Fruit fly (Drosophila melanogaster) whole organism, embryonic: ENCODE data around the gene CG42748.

Experiments used
- CG1024 ChIP-seq: fragments of 200-800 bp; sonication (Bioruptor generic); IDR thresholded peaks from 2 replicates; pipeline ENCODE4 v1.3.6; 2022; ENCODE audit warnings: missing biosample characterization, missing genetic modification characterization
- CG10366 ChIP-seq: fragments of 200-800 bp; sonication (Bioruptor generic); IDR thresholded peaks from 2 replicates; pipeline ENCODE4 v1.3.6; 2022; ENCODE audit warnings: missing biosample characterization, missing genetic modification characterization
- CG10654 ChIP-seq: fragments of 200-800 bp; sonication (Bioruptor generic); optimal IDR thresholded peaks from 2 replicates; lab custom pipeline; 2016; ENCODE audit warnings: missing biosample characterization, missing genetic modification characterization
- CG11093 ChIP-seq: fragments of 200-800 bp; sonication (Bioruptor generic); IDR thresholded peaks from 3 replicates; pipeline ENCODE4 v1.3.6; 2022; ENCODE audit warnings: missing biosample characterization, missing genetic modification characterization
- CG11504 ChIP-seq: fragments of 200-800 bp; sonication (Bioruptor generic); optimal IDR thresholded peaks from 3 replicates; lab custom pipeline; 2019; ENCODE audit warnings: missing biosample characterization, mild to moderate bottlenecking, missing genetic modification characterization, moderate library complexity
- CG12236 ChIP-seq: fragments of 200-800 bp; sonication (Bioruptor generic); optimal IDR thresholded peaks from 2 replicates; lab custom pipeline; 2016; ENCODE audit warnings: missing biosample characterization, missing genetic modification characterization
- CG1529 ChIP-seq: fragments of 200-800 bp; sonication (Bioruptor generic); optimal IDR thresholded peaks from 3 replicates; lab custom pipeline; 2018; ENCODE audit warnings: missing biosample characterization, missing genetic modification characterization
- CG15479 ChIP-seq: fragments of 200-800 bp; sonication (Bioruptor generic); optimal IDR thresholded peaks from 3 replicates; lab custom pipeline; 2019; ENCODE audit warnings: missing biosample characterization, mild to moderate bottlenecking, missing genetic modification characterization, moderate library complexity
- CG15514 ChIP-seq: fragments of 200-800 bp; sonication (Bioruptor generic); optimal IDR thresholded peaks from 3 replicates; lab custom pipeline; 2017; ENCODE audit warnings: missing biosample characterization, missing genetic modification characterization, mild to moderate bottlenecking, moderate library complexity, missing genetic modification reagents
- CG1602 ChIP-seq: fragments of 200-800 bp; sonication (Bioruptor generic); optimal IDR thresholded peaks from 3 replicates; lab custom pipeline; 2016; ENCODE audit warnings: missing biosample characterization, missing genetic modification characterization
- CG16779 ChIP-seq: fragments of 200-800 bp; sonication (Bioruptor generic); IDR thresholded peaks from 2 replicates; pipeline ENCODE4 v1.3.6; 2022; ENCODE audit warnings: missing biosample characterization, missing genetic modification characterization
- CG17802 ChIP-seq: fragments of 200-800 bp; sonication (Bioruptor generic); optimal IDR thresholded peaks from 2 replicates; lab custom pipeline; 2018; ENCODE audit warnings: missing biosample characterization, mild to moderate bottlenecking, missing genetic modification characterization, moderate library complexity
- CG18011 ChIP-seq: fragments of 200-800 bp; sonication (Bioruptor generic); optimal IDR thresholded peaks from 2 replicates; lab custom pipeline; 2017; ENCODE audit warnings: missing biosample characterization, missing genetic modification characterization, mild to moderate bottlenecking, moderate library complexity, missing genotype
- CG18619 ChIP-seq: fragments of 200-800 bp; sonication (Bioruptor generic); optimal IDR thresholded peaks from 3 replicates; lab custom pipeline; 2017; ENCODE audit warnings: missing biosample characterization, mild to moderate bottlenecking, missing genetic modification characterization
- CG30020 ChIP-seq: fragments of 200-800 bp; optimal IDR thresholded peaks from 2 replicates; lab custom pipeline; 2019; ENCODE audit warnings: missing biosample characterization, mild to moderate bottlenecking, missing genetic modification characterization, moderate library complexity
- CG3995 ChIP-seq: fragments of 200-800 bp; sonication (Bioruptor generic); optimal IDR thresholded peaks from 3 replicates; lab custom pipeline; 2016; ENCODE audit warnings: missing biosample characterization, missing genetic modification characterization
- CG42726 ChIP-seq: fragments of 200-800 bp; sonication (Bioruptor generic); IDR thresholded peaks from 2 replicates; pipeline ENCODE4 v1.3.6; 2022; ENCODE audit warnings: missing biosample characterization, missing genetic modification characterization; ENCODE audit not compliant: partially characterized antibody
- CG4617 ChIP-seq: fragments of 200-800 bp; sonication (Bioruptor generic); optimal IDR thresholded peaks from 3 replicates; lab custom pipeline; 2016; ENCODE audit warnings: missing biosample characterization, missing genetic modification characterization, borderline replicate concordance
- CG6683 ChIP-seq: fragments of 200-800 bp; sonication (Bioruptor generic); optimal IDR thresholded peaks from 2 replicates; lab custom pipeline; 2017; ENCODE audit warnings: missing biosample characterization, mild to moderate bottlenecking, missing genetic modification characterization, missing genetic modification reagents
- CG7745 ChIP-seq: fragments of 200-800 bp; sonication (Bioruptor generic); optimal IDR thresholded peaks from 2 replicates; lab custom pipeline; 2018; ENCODE audit warnings: missing biosample characterization, mild to moderate bottlenecking, missing genetic modification characterization, moderate library complexity
- CG8478 ChIP-seq: fragments of >200 bp; optimal IDR thresholded peaks from 2 replicates; lab custom pipeline; 2018
- CG9437 ChIP-seq: fragments of 200-800 bp; sonication (Bioruptor generic); optimal IDR thresholded peaks from 2 replicates; lab custom pipeline; 2018; ENCODE audit warnings: missing biosample characterization, mild to moderate bottlenecking, missing genetic modification characterization
- D ChIP-seq, 2 experiments: fragments of 200-800 bp in 1 of 2; fragments of >200 bp in 1 of 2; sonication (Bioruptor generic) in 1 of 2; optimal IDR thresholded peaks; 2 replicates in 1 of 2; 3 replicates in 1 of 2; lab custom pipeline; 2017; ENCODE audit warnings: mild to moderate bottlenecking in 1 of 2, missing biosample characterization in 1 of 2, missing genetic modification characterization in 1 of 2, missing genetic modification reagents in 1 of 2
- Hmx ChIP-seq: fragments of 200-800 bp; sonication (Bioruptor generic); optimal IDR thresholded peaks from 2 replicates; lab custom pipeline; 2016; ENCODE audit warnings: missing biosample characterization, missing genetic modification characterization
- MTF-1 ChIP-seq: fragments of 200-800 bp; sonication (Bioruptor generic); optimal IDR thresholded peaks from 2 replicates; lab custom pipeline; 2018; ENCODE audit warnings: missing biosample characterization, mild to moderate bottlenecking, missing genetic modification characterization, borderline replicate concordance
- Opbp ChIP-seq: fragments of 200-800 bp; sonication (Bioruptor generic); IDR thresholded peaks from 3 replicates; pipeline ENCODE4 v1.3.6; 2022; ENCODE audit warnings: missing biosample characterization, missing genetic modification characterization; ENCODE audit not compliant: partially characterized antibody
- Poxn ChIP-seq: fragments of 200-800 bp; sonication (Bioruptor generic); IDR thresholded peaks from 2 replicates; pipeline ENCODE4 v1.3.6; 2022; ENCODE audit warnings: missing biosample characterization, missing genetic modification characterization
- Scr ChIP-seq: fragments of 200-800 bp; sonication (Bioruptor generic); IDR thresholded peaks from 2 replicates; pipeline ENCODE4 v1.3.6; 2022; ENCODE audit warnings: missing biosample characterization, missing genetic modification characterization; ENCODE audit not compliant: partially characterized antibody
- Vsx1 ChIP-seq: fragments of 200-800 bp; sonication (Bioruptor generic); optimal IDR thresholded peaks from 2 replicates; lab custom pipeline; 2017; ENCODE audit warnings: missing biosample characterization, mild to moderate bottlenecking, missing genetic modification characterization, missing genetic modification reagents
- ato ChIP-seq: fragments of 200-800 bp; sonication (Bioruptor generic); IDR thresholded peaks from 2 replicates; pipeline ENCODE4 v1.3.6; 2022; ENCODE audit warnings: missing biosample characterization, missing genetic modification characterization; ENCODE audit not compliant: partially characterized antibody
- bab2 ChIP-seq: fragments of 200-800 bp; sonication (Bioruptor generic); optimal IDR thresholded peaks from 2 replicates; lab custom pipeline; 2016; ENCODE audit warnings: missing biosample characterization, missing genetic modification characterization
- bcd ChIP-seq: fragments of 200-800 bp; sonication (Bioruptor generic); optimal IDR thresholded peaks from 2 replicates; lab custom pipeline; 2017; ENCODE audit warnings: missing biosample characterization, mild to moderate bottlenecking, missing genetic modification characterization
- btn ChIP-seq: fragments of 200-800 bp; sonication (Bioruptor generic); optimal IDR thresholded peaks from 2 replicates; lab custom pipeline; 2016; ENCODE audit warnings: missing biosample characterization, missing genetic modification characterization
- croc ChIP-seq: fragments of 200-800 bp; sonication (Bioruptor generic); conservative IDR thresholded peaks from 3 replicates; pipeline ENCODE4 v1.3.6; 2022; ENCODE audit warnings: missing biosample characterization, missing genetic modification characterization
- crol ChIP-seq: fragments of 200-800 bp; sonication (Bioruptor generic); IDR thresholded peaks from 2 replicates; pipeline ENCODE4 v1.3.6; 2022; ENCODE audit warnings: missing biosample characterization, missing genetic modification characterization
- cwo ChIP-seq: fragments of 200-800 bp; sonication (Bioruptor generic); optimal IDR thresholded peaks from 3 replicates; lab custom pipeline; 2017; ENCODE audit warnings: missing biosample characterization, missing genetic modification characterization, mild to moderate bottlenecking, moderate library complexity, missing genetic modification reagents
- ewg ChIP-seq: fragments of 200-800 bp; sonication (Bioruptor generic); optimal IDR thresholded peaks from 3 replicates; lab custom pipeline; 2017; ENCODE audit warnings: mild to moderate bottlenecking, missing biosample characterization, missing genetic modification reagents, missing genetic modification characterization
- eyg ChIP-seq: fragments of 200-800 bp; sonication (Bioruptor generic); optimal IDR thresholded peaks from 3 replicates; lab custom pipeline; 2016; ENCODE audit warnings: missing biosample characterization, missing genetic modification characterization
- gem ChIP-seq: fragments of 200-800 bp; sonication (Bioruptor generic); optimal IDR thresholded peaks from 2 replicates; lab custom pipeline; 2019; ENCODE audit warnings: missing biosample characterization, mild to moderate bottlenecking, missing genetic modification characterization, moderate library complexity
- gfzf ChIP-seq: fragments of 200-800 bp; sonication (Bioruptor generic); optimal IDR thresholded peaks from 2 replicates; lab custom pipeline; 2016; ENCODE audit warnings: missing biosample characterization, mild to moderate bottlenecking, missing genetic modification characterization, moderate library complexity
- jumu ChIP-seq: fragments of 200-800 bp; sonication (Bioruptor generic); optimal IDR thresholded peaks from 3 replicates; lab custom pipeline; 2016; ENCODE audit warnings: missing biosample characterization, missing genetic modification characterization
- ken ChIP-seq: fragments of 200-800 bp; sonication (Bioruptor generic); IDR thresholded peaks from 3 replicates; pipeline ENCODE4 v1.3.6; 2022; ENCODE audit warnings: missing biosample characterization, missing genetic modification characterization
- pfk ChIP-seq: fragments of 200-800 bp; sonication (Bioruptor generic); optimal IDR thresholded peaks from 2 replicates; lab custom pipeline; 2018; ENCODE audit warnings: missing biosample characterization, mild to moderate bottlenecking, missing genetic modification characterization, moderate library complexity
- pita ChIP-seq: fragments of 200-800 bp; sonication (Bioruptor generic); optimal IDR thresholded peaks from 2 replicates; lab custom pipeline; 2017; ENCODE audit warnings: missing biosample characterization, mild to moderate bottlenecking, missing genetic modification characterization
- pum ChIP-seq: fragments of 200-800 bp; sonication (Bioruptor generic); optimal IDR thresholded peaks from 2 replicates; lab custom pipeline; 2016; ENCODE audit warnings: missing biosample characterization, missing genetic modification characterization
- repo ChIP-seq: fragments of 200-800 bp; sonication (Bioruptor generic); optimal IDR thresholded peaks from 2 replicates; lab custom pipeline; 2016; ENCODE audit warnings: missing biosample characterization, missing genetic modification characterization
- sob ChIP-seq: fragments of 200-800 bp; sonication (Bioruptor generic); IDR thresholded peaks from 2 replicates; pipeline ENCODE4 v1.3.6; 2022; ENCODE audit warnings: missing biosample characterization, missing genetic modification characterization
- trem ChIP-seq: fragments of 200-800 bp; optimal IDR thresholded peaks from 3 replicates; lab custom pipeline; 2019; ENCODE audit warnings: missing biosample characterization, mild to moderate bottlenecking, missing genetic modification characterization, moderate library complexity
- usp ChIP-seq: fragments of >200 bp; optimal IDR thresholded peaks from 2 replicates; lab custom pipeline; 2017; ENCODE audit warnings: missing biosample characterization, missing genetic modification characterization
- vfl ChIP-seq: fragments of 200-800 bp; sonication (Bioruptor generic); optimal IDR thresholded peaks from 2 replicates; lab custom pipeline; 2016; ENCODE audit warnings: missing biosample characterization, missing genetic modification characterization
- wek ChIP-seq: fragments of 200-800 bp; sonication (Bioruptor generic); optimal IDR thresholded peaks from 3 replicates; lab custom pipeline; 2018; ENCODE audit warnings: missing biosample characterization, mild to moderate bottlenecking, missing genetic modification characterization, moderate library complexity

CG42748 gene

DNA sequence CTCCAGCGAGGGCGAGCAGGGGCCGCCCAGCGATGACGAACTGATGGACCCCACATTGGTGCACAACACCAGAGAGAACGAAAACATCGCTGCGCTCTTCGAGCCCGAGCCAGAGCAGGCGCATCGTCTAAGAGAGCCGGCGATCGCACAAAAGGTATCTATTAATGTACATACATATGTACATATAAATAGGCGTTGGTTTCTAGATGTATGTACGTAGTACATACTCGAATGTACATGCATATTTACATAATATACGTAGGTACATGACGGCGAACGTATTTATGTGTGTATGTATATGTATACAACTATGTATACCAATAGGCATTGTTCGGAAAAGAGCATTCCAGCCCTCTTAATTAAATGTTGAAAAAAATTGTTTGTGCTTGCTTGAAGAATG, 13.1 kb downstream of the CG42748 start (continued):
- no peak for TF ChIP-seq bcd
- no peak for TF ChIP-seq ato (GFP tag; lab: Robert Waterston, UW)
- no peak for TF ChIP-seq CG10654 (GFP tag; lab: Kevin White, UChicago)
- TF ChIP-seq cwo (GFP tag; lab: Kevin White, UChicago): no peak
- no peak for TF ChIP-seq usp (GFP tag; lab: Kevin White, UChicago)
- TF ChIP-seq CG3995: no peak
- no peak for TF ChIP-seq bab2 (GFP tag; lab: Kevin White, UChicago)
- no peak for TF ChIP-seq CG8478 (lab: Kevin White, UChicago)
- no peak for TF ChIP-seq CG18011
- no peak for TF ChIP-seq CG1024 (GFP tag; lab: Robert Waterston, UW)
- peak; percentile 29 for TF ChIP-seq CG11504 (tag; lab: Kevin White, UChicago)
- TF ChIP-seq CG1529: no peak
- no peak for TF ChIP-seq gem (tag; lab: Kevin White, UChicago)
- no peak for TF ChIP-seq CG1602 (GFP tag; lab: Kevin White, UChicago)
- peak; percentile 82 for TF ChIP-seq MTF-1
- TF ChIP-seq CG9437 (GFP tag; lab: Kevin White, UChicago): no peak
- no peak for TF ChIP-seq CG18619
- no peak for TF ChIP-seq ken (GFP tag; lab: Robert Waterston, UW)
- no peak for TF ChIP-seq CG10366 (GFP tag; lab: Robert Waterston, UW)
- TF ChIP-seq CG15479 (GFP tag; lab: Kevin White, UChicago): no peak
- no peak for TF ChIP-seq Opbp
- TF ChIP-seq pum (GFP tag; lab: Kevin White, UChicago): no peak
- TF ChIP-seq CG42726 (GFP tag; lab: Robert Waterston, UW): no peak
- peak; percentile 52 for TF ChIP-seq CG15514
- no peak for TF ChIP-seq Poxn
- TF ChIP-seq CG17802 (tag; lab: Kevin White, UChicago): no peak
- no peak for TF ChIP-seq btn (GFP tag; lab: Kevin White, UChicago)
- no peak for TF ChIP-seq jumu (GFP tag; lab: Kevin White, UChicago)
- TF ChIP-seq ewg: no peak
- TF ChIP-seq CG7745 (tag; lab: Kevin White, UChicago): no peak
- peak; percentile 28 for TF ChIP-seq CG30020
- TF ChIP-seq vfl (GFP tag; lab: Kevin White, UChicago): no peak
- TF ChIP-seq CG4617 (GFP tag; lab: Kevin White, UChicago): no peak
- no peak for TF ChIP-seq D (optimal IDR thresholded peaks at IDR 0.05; lab: Kevin White, UChicago)
- peak; percentile 11 for TF ChIP-seq D (GFP tag; optimal IDR thresholded peaks at IDR 0.05; lab: Kevin White, UChicago)
- no peak for TF ChIP-seq sob (GFP tag; lab: Robert Waterston, UW)
- no peak for TF ChIP-seq CG16779 (GFP tag; lab: Robert Waterston, UW)
- no peak for TF ChIP-seq gfzf (GFP tag; lab: Kevin White, UChicago)
- no peak for TF ChIP-seq CG12236 (GFP tag; lab: Kevin White, UChicago)
- no peak for TF ChIP-seq trem
- TF ChIP-seq Scr: no peak
- TF ChIP-seq CG6683 (GFP tag; lab: Kevin White, UChicago): peak; percentile 15
- TF ChIP-seq eyg: no peak
- TF ChIP-seq wek: peak; percentile 47
- TF ChIP-seq Vsx1 (GFP tag; lab: Kevin White, UChicago): no peak
- no peak for TF ChIP-seq croc
- TF ChIP-seq crol (GFP tag; lab: Robert Waterston, UW): no peak
- TF ChIP-seq repo (GFP tag; lab: Kevin White, UChicago): no peak
- TF ChIP-seq pfk: peak; percentile 79
- TF ChIP-seq pita: no peak
- no peak for TF ChIP-seq Hmx
- TF ChIP-seq CG11093 (GFP tag; lab: Robert Waterston, UW): no peak; the same call in 2 of the 3 replicates
